Worm (Caenorhabditis elegans) whole organism, L4 larva: Measurements from ENCODE around the gene F22H10.1.
A peak's percentile ranks its signal among the peaks of the same experiment; 100 is the strongest.

Experiments used
- D1046.2 ChIP-seq: fragments of 200-800 bp; sonication (Bioruptor generic); IDR thresholded peaks from 2 replicates; pipeline ENCODE4 v1.3.6; 2022; ENCODE audit warnings: missing genetic modification characterization, missing compliant biosample characterization
- F10B5.3 ChIP-seq: sonication (generic microtip); optimal IDR thresholded peaks from 2 replicates; lab custom pipeline; 2016; ENCODE audit warnings: mild to moderate bottlenecking, missing genetic modification characterization, missing compliant biosample characterization
- F37D6.2 ChIP-seq: sonication (generic microtip); optimal IDR thresholded peaks from 2 replicates; lab custom pipeline; 2016; ENCODE audit warnings: mild to moderate bottlenecking, missing genetic modification characterization, missing compliant biosample characterization
- F44E2.7 ChIP-seq: fragments of 200-800 bp; sonication (Bioruptor generic); IDR thresholded peaks from 2 replicates; pipeline ENCODE4 v2.1.2; 2022; ENCODE audit warnings: missing genetic modification characterization, missing compliant biosample characterization
- T20F7.1 ChIP-seq: fragments of 200-800 bp; sonication (Bioruptor generic); optimal IDR thresholded peaks from 2 replicates; lab custom pipeline; 2018; ENCODE audit warnings: mild to moderate bottlenecking, missing genetic modification characterization, missing compliant biosample characterization
- T26A8.4 ChIP-seq: fragments of 200-800 bp; sonication (Bioruptor generic); IDR thresholded peaks from 2 replicates; pipeline ENCODE4 v1.3.6; 2022; ENCODE audit warnings: missing genetic modification characterization, missing compliant biosample characterization
- Y48G9A.11 ChIP-seq: fragments of 200-800 bp; sonication (Bioruptor generic); IDR thresholded peaks from 2 replicates; pipeline ENCODE4 v1.3.6; 2022; ENCODE audit warnings: missing genetic modification reagents, missing genetic modification characterization, missing compliant biosample characterization
- Y75B8A.6 ChIP-seq: fragments of 200-800 bp; sonication (Bioruptor generic); IDR thresholded peaks from 2 replicates; pipeline ENCODE4 v1.3.6; 2022; ENCODE audit warnings: missing genetic modification reagents, missing genetic modification characterization, missing compliant biosample characterization
- ZK337.2 ChIP-seq: fragments of 200-800 bp; sonication (Bioruptor generic); IDR thresholded peaks from 2 replicates; pipeline ENCODE4 v1.3.6; 2022; ENCODE audit warnings: missing genetic modification reagents, missing genetic modification characterization, missing compliant biosample characterization
- aly-2 ChIP-seq: sonication (generic microtip); optimal IDR thresholded peaks from 2 replicates; lab custom pipeline; 2018; ENCODE audit warnings: missing biosample characterization, missing genetic modification characterization
- ama-1 ChIP-seq: fragments of 150-350 bp; optimal IDR thresholded peaks from 2 replicates; lab custom pipeline; 2014; ENCODE audit warnings: inconsistent platforms, mixed read lengths
- attf-4 ChIP-seq: sonication (generic microtip); optimal IDR thresholded peaks from 3 replicates; lab custom pipeline; 2017; ENCODE audit warnings: missing biosample characterization, missing genetic modification characterization
- ceh-20 ChIP-seq: fragments of 200-800 bp; sonication (Bioruptor generic); IDR thresholded peaks from 2 replicates; pipeline ENCODE4 v1.3.6; 2022; ENCODE audit warnings: missing genetic modification reagents, missing genetic modification characterization, missing compliant biosample characterization
- ceh-62 ChIP-seq: sonication (generic microtip); optimal IDR thresholded peaks from 2 replicates; lab custom pipeline; 2017; ENCODE audit warnings: missing biosample characterization, missing genetic modification characterization
- ces-1 ChIP-seq: fragments of 150-350 bp; sonication (generic microtip); optimal IDR thresholded peaks from 4 replicates; lab custom pipeline; 2014; ENCODE audit warnings: missing biosample characterization, missing genetic modification reagents, missing genetic modification characterization
- cey-2 ChIP-seq: sonication (generic microtip); optimal IDR thresholded peaks from 3 replicates; lab custom pipeline; 2017; ENCODE audit warnings: missing genetic modification characterization, mild to moderate bottlenecking, missing compliant biosample characterization, antibody characterized with exemption, borderline replicate concordance; ENCODE audit not compliant: insufficient read depth
- ctbp-1 ChIP-seq: fragments of 200-800 bp; sonication (Bioruptor generic); IDR thresholded peaks from 2 replicates; pipeline ENCODE4 v1.3.6; 2022; ENCODE audit warnings: missing genetic modification reagents, missing genetic modification characterization, missing compliant biosample characterization
- daf-16 ChIP-seq, 3 experiments: sonication (generic microtip); optimal IDR thresholded peaks; 2 replicates each; lab custom pipeline; 2016 to 2017; ENCODE audit warnings: missing genetic modification characterization in 3 of 3, missing genetic modification reagents in 3 of 3, mild to moderate bottlenecking in 2 of 3, missing compliant biosample characterization in 2 of 3, missing biosample characterization in 1 of 3, moderate library complexity in 1 of 3
- dmd-6 ChIP-seq: fragments of 200-800 bp; sonication (Bioruptor generic); IDR thresholded peaks from 2 replicates; pipeline ENCODE4 v1.3.6; 2022; ENCODE audit warnings: missing genetic modification reagents, missing genetic modification characterization, missing compliant biosample characterization
- dmd-8 ChIP-seq: fragments of 200-800 bp; sonication (Bioruptor generic); IDR thresholded peaks from 2 replicates; pipeline ENCODE4 v1.3.6; 2022; ENCODE audit warnings: missing genetic modification characterization, missing compliant biosample characterization
- egl-27 ChIP-seq: sonication (generic microtip); optimal IDR thresholded peaks from 3 replicates; lab custom pipeline; 2017; ENCODE audit warnings: missing biosample characterization, missing genetic modification reagents, missing genetic modification characterization
- hlh-11 ChIP-seq: fragments of 200-800 bp; sonication (Bioruptor generic); optimal IDR thresholded peaks from 2 replicates; lab custom pipeline; 2018; ENCODE audit warnings: mild to moderate bottlenecking, missing genetic modification characterization, missing compliant biosample characterization
- hmg-1.1 ChIP-seq: fragments of 200-800 bp; sonication (Bioruptor generic); IDR thresholded peaks from 2 replicates; pipeline ENCODE4 v1.3.6; 2022; ENCODE audit warnings: missing genetic modification reagents, missing genetic modification characterization, missing compliant biosample characterization
- lin-1 ChIP-seq: fragments of 200-800 bp; sonication (Bioruptor generic); IDR thresholded peaks from 2 replicates; pipeline ENCODE4 v1.3.6; 2022; ENCODE audit warnings: missing genetic modification reagents, missing genetic modification characterization, missing compliant biosample characterization
- lin-29 ChIP-seq: fragments of 200-800 bp; sonication (Bioruptor generic); IDR thresholded peaks from 2 replicates; pipeline ENCODE4 v1.3.6; 2022; ENCODE audit warnings: missing genetic modification reagents, missing genetic modification characterization, missing compliant biosample characterization
- lir-3 ChIP-seq: sonication (generic microtip); optimal IDR thresholded peaks from 2 replicates; lab custom pipeline; 2016; ENCODE audit warnings: mild to moderate bottlenecking, missing genetic modification characterization, missing compliant biosample characterization
- lsy-2 ChIP-seq, 2 experiments: fragments of 150-350 bp in 1 of 2; sonication (generic microtip) in 1 of 2; optimal IDR thresholded peaks; 2 replicates each; lab custom pipeline; 2014 to 2017; ENCODE audit warnings: missing biosample characterization in 2 of 2, missing genetic modification characterization in 2 of 2
- mdl-1 ChIP-seq, 2 experiments: fragments of 150-350 bp in 1 of 2; sonication (generic microtip) in 1 of 2; optimal IDR thresholded peaks; 2 replicates each; lab custom pipeline; 2014 to 2017; ENCODE audit warnings: missing biosample characterization in 2 of 2, missing genetic modification characterization in 2 of 2
- mdt-29 ChIP-seq: fragments of 200-800 bp; sonication (Bioruptor generic); IDR thresholded peaks from 2 replicates; pipeline ENCODE4 v1.3.6; 2022; ENCODE audit warnings: missing genetic modification reagents, missing genetic modification characterization, missing compliant biosample characterization
- mep-1 ChIP-seq: fragments of 150-350 bp; sonication (generic microtip); optimal IDR thresholded peaks from 3 replicates; lab custom pipeline; 2014; ENCODE audit warnings: missing biosample characterization, missing genetic modification characterization
- mes-2 ChIP-seq: sonication (generic microtip); optimal IDR thresholded peaks from 2 replicates; lab custom pipeline; 2016; ENCODE audit warnings: missing genotype, mild to moderate bottlenecking, missing genetic modification characterization, missing compliant biosample characterization; ENCODE audit not compliant: poor library complexity, severe bottlenecking
- nhr-10 ChIP-seq: fragments of 150-350 bp; optimal IDR thresholded peaks from 2 replicates; lab custom pipeline; 2014; ENCODE audit warnings: missing biosample characterization, missing genetic modification characterization
- nhr-102 ChIP-seq: sonication (generic microtip); optimal IDR thresholded peaks from 2 replicates; lab custom pipeline; 2016; ENCODE audit warnings: mild to moderate bottlenecking, missing genetic modification characterization, moderate library complexity, missing compliant biosample characterization
- nhr-25 ChIP-seq: sonication (generic microtip); optimal IDR thresholded peaks from 2 replicates; lab custom pipeline; 2017; ENCODE audit warnings: missing genetic modification characterization, mild to moderate bottlenecking, missing compliant biosample characterization, antibody characterized with exemption, moderate library complexity, borderline replicate concordance; ENCODE audit not compliant: insufficient read depth
- nhr-28 ChIP-seq: fragments of 150-350 bp; optimal IDR thresholded peaks from 2 replicates; lab custom pipeline; 2014; ENCODE audit warnings: missing biosample characterization, missing genetic modification characterization
- nhr-41 ChIP-seq: fragments of 200-800 bp; sonication (Bioruptor generic); IDR thresholded peaks from 2 replicates; pipeline ENCODE4 v1.3.6; 2022; ENCODE audit warnings: missing genetic modification reagents, missing genetic modification characterization, missing compliant biosample characterization
- nhr-6 ChIP-seq: fragments of 150-350 bp; optimal IDR thresholded peaks from 2 replicates; lab custom pipeline; 2014; ENCODE audit warnings: missing biosample characterization, missing genetic modification characterization
- nhr-76 ChIP-seq: fragments of 150-350 bp; optimal IDR thresholded peaks from 2 replicates; lab custom pipeline; 2014; ENCODE audit warnings: missing biosample characterization, missing genetic modification characterization
- nhr-77 ChIP-seq: fragments of 150-350 bp; optimal IDR thresholded peaks from 2 replicates; lab custom pipeline; 2014; ENCODE audit warnings: missing biosample characterization, missing genetic modification characterization
- pqm-1 ChIP-seq: sonication (generic microtip); optimal IDR thresholded peaks from 2 replicates; lab custom pipeline; 2017; ENCODE audit warnings: missing biosample characterization, missing genetic modification characterization
- sdz-12 ChIP-seq: fragments of 200-800 bp; sonication (Bioruptor generic); optimal IDR thresholded peaks from 2 replicates; lab custom pipeline; 2018; ENCODE audit warnings: mild to moderate bottlenecking, missing genetic modification characterization, missing compliant biosample characterization
- set-16 ChIP-seq: fragments of 200-800 bp; sonication (Bioruptor generic); IDR thresholded peaks from 2 replicates; pipeline ENCODE4 v1.3.6; 2022; ENCODE audit warnings: missing genetic modification reagents, missing genetic modification characterization, missing compliant biosample characterization
- spr-3 ChIP-seq: fragments of 200-800 bp; sonication (Bioruptor generic); optimal IDR thresholded peaks from 2 replicates; lab custom pipeline; 2018; ENCODE audit warnings: mild to moderate bottlenecking, missing genetic modification characterization, missing compliant biosample characterization
- tag-97 ChIP-seq: fragments of 200-800 bp; sonication (Bioruptor generic); IDR thresholded peaks from 2 replicates; pipeline ENCODE4 v1.3.6; 2022; ENCODE audit warnings: missing genetic modification characterization, missing compliant biosample characterization
- tra-1 ChIP-seq: fragments of 200-800 bp; sonication (Bioruptor generic); IDR thresholded peaks from 2 replicates; pipeline ENCODE4 v1.3.6; 2022; ENCODE audit warnings: missing genetic modification reagents, missing genetic modification characterization, missing compliant biosample characterization
- unc-39 ChIP-seq: sonication (generic microtip); optimal IDR thresholded peaks from 2 replicates; lab custom pipeline; 2017; ENCODE audit warnings: missing biosample characterization, missing genetic modification characterization
- unc-62 ChIP-seq, 3 experiments: fragments of 150-350 bp in 1 of 3; sonication (generic microtip); optimal IDR thresholded peaks in 2 of 3; peaks in 1 of 3; 1 replicate in 1 of 3; 2 replicates in 2 of 3; lab custom pipeline; 2014 to 2017; ENCODE audit warnings: missing biosample characterization in 3 of 3, missing genetic modification characterization in 3 of 3, missing genetic modification reagents in 3 of 3, missing genotype in 1 of 3
- vab-7 ChIP-seq: fragments of 200-800 bp; sonication (Bioruptor generic); IDR thresholded peaks from 2 replicates; pipeline ENCODE4 v1.3.6; 2022; ENCODE audit warnings: missing genetic modification reagents, missing genetic modification characterization, missing compliant biosample characterization
- zfp-3 ChIP-seq: fragments of 200-800 bp; sonication (Bioruptor generic); conservative IDR thresholded peaks from 2 replicates; pipeline ENCODE4 v1.3.6; 2022; ENCODE audit warnings: missing genetic modification reagents, missing genetic modification characterization, missing compliant biosample characterization
- ztf-11 ChIP-seq: fragments of 150-350 bp; optimal IDR thresholded peaks from 2 replicates; lab custom pipeline; 2014; ENCODE audit warnings: missing biosample characterization, missing genetic modification characterization
- ztf-7 ChIP-seq: fragments of 150-350 bp; optimal IDR thresholded peaks from 2 replicates; lab custom pipeline; 2014; ENCODE audit warnings: missing biosample characterization, missing genetic modification characterization

The F22H10.1 gene

ce11 chrX:16677672-16678071 is 24.6 kb upstream of the F22H10.1 start, which contains the start of gene F22H10.3:
TSS of gene F22H10.3 (minus strand) at chrX:16677707.
- TF ChIP-seq ceh-62 (tag; lab: Kevin White, UChicago) (no peak), mes-2 (tag; lab: Kevin White, UChicago) (peak; percentile 13), zfp-3 (GFP tag; lab: Robert Waterston, UW) (no peak), lin-29 (GFP tag; lab: Robert Waterston, UW) (no peak), nhr-6 (tag; lab: Kevin White, UChicago) (peak; percentile 7), dmd-8 (no peak), F37D6.2 (tag; lab: Kevin White, UChicago) (no peak), mdl-1 (tag; optimal IDR thresholded peaks at IDR 0.05; lab: Kevin White, UChicago) (no peak), ZK337.2 (GFP tag; lab: Robert Waterston, UW) (no peak), mep-1 (tag; lab: Kevin White, UChicago) (peak; percentile 26), ztf-7 (tag; lab: Kevin White, UChicago) (no peak), aly-2 (tag; lab: Kevin White, UChicago) (no peak), nhr-76 (no peak), nhr-102 (tag; lab: Kevin White, UChicago) (no peak), ceh-20 (GFP tag; lab: Robert Waterston, UW) (no peak), unc-39 (tag; lab: Kevin White, UChicago) (no peak), ztf-11 (tag; lab: Kevin White, UChicago) (no peak), ctbp-1 (GFP tag; lab: Robert Waterston, UW) (no peak), ama-1 (lab: Kevin White, UChicago) (peak; percentile 27), set-16 (GFP tag; lab: Robert Waterston, UW) (no peak), hlh-11 (tag; lab: Kevin White, UChicago) (peak; percentile 50), nhr-25 (tag; lab: Kevin White, UChicago) (no peak), tra-1 (GFP tag; lab: Robert Waterston, UW) (no peak), hmg-1.1 (GFP tag; lab: Robert Waterston, UW) (no peak), lsy-2 (tag; optimal IDR thresholded peaks at IDR 0.05; lab: Kevin White, UChicago) (no peak), nhr-41 (GFP tag; lab: Robert Waterston, UW) (0 out of 2 replicates have a peak, but pooled peaks have one; percentile 20), Y48G9A.11 (GFP tag; lab: Robert Waterston, UW) (no peak), ces-1 (no peak), cey-2 (no peak), nhr-77 (peak; percentile 44), T20F7.1 (GFP tag; lab: Kevin White, UChicago) (no peak), mdt-29 (no peak), attf-4 (tag; lab: Kevin White, UChicago) (no peak), D1046.2 (GFP tag; lab: Robert Waterston, UW) (no peak), lir-3 (tag; lab: Kevin White, UChicago) (no peak), spr-3 (GFP tag; lab: Kevin White, UChicago) (no peak), lin-1 (GFP tag; lab: Robert Waterston, UW) (peak; percentile 18; the same call in 1 of the 2 replicates), dmd-6 (GFP tag; lab: Robert Waterston, UW) (peak; percentile 62), sdz-12 (GFP tag; lab: Kevin White, UChicago) (no peak), nhr-10 (tag; lab: Kevin White, UChicago) (no peak), unc-62 (GFP tag; optimal IDR thresholded peaks at IDR 0.05 in 1 of 2; lab: Kevin White, UChicago) (peak in 1 of 2 experiments; percentile 13), unc-62 (tag; optimal IDR thresholded peaks at IDR 0.05; lab: Kevin White, UChicago) (no peak), T26A8.4 (GFP tag; lab: Robert Waterston, UW) (no peak), vab-7 (no peak), pqm-1 (tag; lab: Kevin White, UChicago) (peak; percentile 73), egl-27 (no peak), tag-97 (no peak), F44E2.7 (GFP tag; lab: Robert Waterston, UW) (no peak), Y75B8A.6 (GFP tag; lab: Robert Waterston, UW) (no peak), F10B5.3 (no peak), nhr-28 (tag; lab: Kevin White, UChicago) (peak; percentile 39), daf-16 (GFP tag; optimal IDR thresholded peaks at IDR 0.05; lab: Kevin White, UChicago) (no peak), daf-16 (tag; optimal IDR thresholded peaks at IDR 0.05; lab: Kevin White, UChicago) (peak; percentile 16)
